Worm (Caenorhabditis elegans) whole organism, L4/young adult: ENCODE data around the gene C24A3.2.

Experiments
- W03F9.2 ChIP-seq: fragments of 150-350 bp; optimal IDR thresholded peaks from 2 replicates; lab custom pipeline; 2014; ENCODE audit warnings: missing biosample characterization, missing genetic modification characterization
- dao-5 ChIP-seq: sonication (generic microtip); optimal IDR thresholded peaks from 2 replicates; lab custom pipeline; 2016; ENCODE audit warnings: missing genotype, missing genetic modification characterization, moderate library complexity, missing compliant biosample characterization
- him-1 ChIP-seq: sonication (generic microtip); optimal IDR thresholded peaks from 2 replicates; lab custom pipeline; 2016; ENCODE audit warnings: missing genotype, missing genetic modification reagents, missing genetic modification characterization, missing compliant biosample characterization

Gene C24A3.2

DNA sequence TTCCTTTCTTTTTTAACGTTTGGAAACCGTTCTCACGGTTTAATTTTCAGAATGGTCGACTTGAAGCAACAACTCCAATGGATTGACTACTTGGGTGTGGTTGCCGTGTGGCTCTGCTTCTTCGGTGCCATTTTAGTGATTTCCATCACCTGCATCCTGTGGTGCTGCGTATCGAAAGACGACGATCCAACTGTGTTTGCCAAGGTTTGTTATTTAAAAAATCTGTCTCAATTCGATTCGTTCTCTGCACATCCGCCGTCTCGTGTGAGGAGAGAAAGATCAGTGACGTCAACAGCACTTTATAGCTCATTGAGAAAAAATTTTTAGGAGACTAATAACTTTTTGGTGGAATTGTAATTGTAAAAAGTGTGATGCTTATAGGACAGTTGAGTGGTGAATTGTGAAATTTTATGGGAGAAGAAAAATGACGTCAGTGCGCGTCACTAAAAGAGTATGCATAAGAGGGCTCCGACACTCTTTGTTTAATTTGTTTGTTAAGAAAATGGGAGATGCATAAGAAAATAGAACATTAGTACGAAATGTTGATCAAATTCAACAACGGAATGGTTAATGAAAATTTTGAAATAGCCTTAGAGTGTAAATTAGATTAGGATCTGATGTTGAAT is at the start of gene C24A3.2:
TSS of gene C24A3.2 (plus strand) at position 51 of the 626 bp plus-strand sequence.
- TF ChIP-seq W03F9.2 (tag; lab: Kevin White, UChicago): no peak
- no peak for TF ChIP-seq him-1 (tag; lab: Kevin White, UChicago)
- no peak for TF ChIP-seq dao-5

DNA sequence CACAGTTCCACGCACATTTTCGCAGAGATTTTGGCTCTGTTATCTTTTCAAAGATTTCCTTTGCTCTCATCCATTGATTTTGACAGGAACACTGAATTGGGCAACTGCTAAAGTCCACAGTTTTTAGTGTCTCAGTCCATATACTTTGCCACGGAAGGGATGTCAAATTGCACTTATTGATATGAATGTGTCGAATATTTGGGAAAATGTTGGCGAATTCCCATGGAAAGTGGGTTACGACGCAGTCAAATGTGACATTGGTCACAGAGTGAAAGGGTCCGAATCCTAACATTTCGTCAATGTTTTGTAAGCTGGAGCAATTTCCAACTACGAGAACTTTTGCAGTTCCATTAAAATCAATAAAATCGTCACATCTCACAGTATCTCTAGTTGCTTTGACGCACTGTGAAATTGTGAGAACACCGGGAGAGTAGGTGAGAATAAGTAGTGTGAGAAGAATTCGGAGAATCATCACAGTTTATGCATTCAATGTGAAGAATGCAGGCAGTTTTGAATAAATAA is 46.7 kb upstream of the C24A3.2 start, which contains the start of gene trk-1:
TSS of gene trk-1 (minus strand) at position 472 of the 522 bp plus-strand sequence.
- TF ChIP-seq dao-5 (no peak), him-1 (tag; lab: Kevin White, UChicago) (no peak), W03F9.2 (tag; lab: Kevin White, UChicago) (no peak)

DNA sequence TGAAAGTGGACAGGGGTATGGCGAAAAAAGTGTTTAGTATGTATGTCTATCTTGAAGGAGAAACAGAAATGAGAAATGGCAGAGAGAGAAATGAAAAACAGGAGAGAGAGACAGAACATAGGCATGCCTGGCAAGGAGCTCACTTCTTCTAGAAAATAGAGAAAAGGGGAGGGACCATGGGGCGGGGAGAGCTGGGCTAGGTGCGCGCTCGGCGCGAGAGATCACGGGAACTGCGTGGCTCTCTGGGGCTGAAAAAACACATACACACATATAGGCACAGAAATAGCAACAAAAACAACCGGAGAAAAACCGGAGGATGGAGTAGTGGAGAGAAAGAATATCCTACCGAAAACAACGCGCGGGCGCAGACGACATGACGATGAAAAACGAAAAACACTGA is 45.3 kb upstream of the C24A3.2 start:
- TF ChIP-seq dao-5: no peak
- TF ChIP-seq him-1 (tag; lab: Kevin White, UChicago): no peak
- no peak for TF ChIP-seq W03F9.2 (tag; lab: Kevin White, UChicago)

DNA sequence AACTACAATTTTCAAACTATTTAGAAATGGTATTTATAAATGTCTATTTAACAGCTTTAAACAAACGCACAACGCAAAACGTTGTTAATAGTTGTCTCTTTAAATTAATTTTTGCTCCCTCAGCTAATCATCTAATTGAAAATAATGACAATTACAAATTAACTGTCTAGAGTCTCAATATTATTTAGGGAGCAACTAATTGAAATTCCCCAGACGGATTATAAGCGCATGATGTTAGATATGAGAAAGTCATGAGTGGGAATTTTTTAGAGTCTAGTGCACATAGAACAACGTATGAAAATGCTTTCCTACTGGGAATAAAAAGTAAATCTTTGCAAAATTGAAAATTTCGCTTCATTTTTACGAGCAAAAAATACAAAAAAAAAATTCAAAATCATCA is 44.3 kb upstream of the C24A3.2 start:
- TF ChIP-seq dao-5 (no peak), W03F9.2 (tag; lab: Kevin White, UChicago) (no peak), him-1 (tag; lab: Kevin White, UChicago) (no peak)

DNA sequence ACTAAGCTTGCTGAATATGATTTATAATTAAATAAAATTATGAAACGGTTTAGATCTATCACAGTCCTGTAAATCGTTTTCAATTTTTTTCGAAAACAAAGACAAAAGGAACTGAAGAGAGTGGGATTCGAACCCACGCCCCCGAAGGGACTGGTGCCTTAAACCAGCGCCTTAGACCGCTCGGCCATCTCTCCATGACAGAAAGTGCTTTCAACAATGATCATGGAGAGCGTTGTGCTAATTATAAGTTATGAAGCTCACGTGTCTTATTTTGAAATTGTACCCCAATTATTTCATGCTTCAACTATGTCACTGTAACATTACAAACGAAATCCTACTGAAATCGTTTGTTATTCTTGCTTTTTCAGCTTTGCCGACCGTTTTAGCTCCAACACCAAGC is 41.5 kb upstream of the C24A3.2 start:
- TF ChIP-seq W03F9.2 (tag; lab: Kevin White, UChicago) (no peak), him-1 (tag; lab: Kevin White, UChicago) (no peak), dao-5 (no peak)

DNA sequence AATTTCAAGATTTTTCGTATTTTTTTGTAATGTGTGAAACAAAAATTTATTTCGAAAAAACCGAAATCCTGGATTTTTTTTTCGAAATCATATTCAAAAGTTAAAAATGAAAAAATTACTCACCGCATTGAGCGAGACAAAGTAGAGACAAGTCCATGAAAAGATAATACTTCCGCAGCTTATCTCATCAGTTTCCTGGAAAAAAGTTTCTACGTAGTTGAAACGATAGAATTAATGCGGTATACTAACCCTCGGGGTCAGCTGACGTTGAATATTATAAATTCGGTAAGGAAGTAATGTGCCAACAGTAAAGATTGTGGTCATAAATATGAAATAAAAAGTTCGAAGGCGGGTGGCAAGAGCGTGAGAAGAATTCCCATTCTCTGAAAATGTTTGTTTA is 39.3 kb upstream of the C24A3.2 start:
- TF ChIP-seq dao-5: no peak
- no peak for TF ChIP-seq him-1 (tag; lab: Kevin White, UChicago)
- no peak for TF ChIP-seq W03F9.2 (tag; lab: Kevin White, UChicago)

DNA sequence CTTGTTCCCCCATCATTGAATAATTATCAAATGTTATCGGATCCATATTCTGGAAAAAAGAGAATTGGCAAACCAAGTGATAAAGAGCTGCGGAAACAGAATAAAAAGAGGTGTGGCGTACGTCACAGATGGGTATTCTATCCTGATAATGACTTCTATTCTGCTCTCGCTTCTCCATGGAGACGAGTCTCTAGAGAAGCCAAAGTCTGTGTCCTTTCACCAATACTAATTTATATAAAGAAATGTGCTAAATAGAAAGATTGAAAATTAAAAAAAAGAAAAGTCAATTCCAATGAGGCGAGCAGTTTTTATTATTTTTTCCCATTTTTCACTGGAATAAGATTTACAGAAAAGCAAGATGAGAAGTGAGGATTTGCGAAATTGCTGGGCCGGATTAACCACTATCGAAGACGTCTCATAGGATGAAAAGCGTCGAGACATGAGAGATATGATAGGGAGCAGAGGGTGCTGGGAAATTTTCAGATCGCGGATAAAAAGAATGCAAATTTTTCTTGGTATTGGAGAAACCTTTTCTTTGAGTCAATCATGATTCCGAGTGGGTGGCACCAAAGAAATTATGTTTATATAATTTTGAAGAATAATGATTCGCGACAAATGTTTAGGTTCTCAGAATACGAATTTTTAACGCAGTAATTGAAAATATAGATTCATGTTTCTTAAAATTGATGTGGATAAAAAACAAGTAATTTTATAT is 36.0 kb upstream of the C24A3.2 start, which contains the start of gene aexr-3:
TSS of gene aexr-3 (minus strand) at position 51 of the 715 bp plus-strand sequence.
- TF ChIP-seq W03F9.2 (tag; lab: Kevin White, UChicago): no peak
- TF ChIP-seq dao-5: no peak
- TF ChIP-seq him-1 (tag; lab: Kevin White, UChicago): no peak

DNA sequence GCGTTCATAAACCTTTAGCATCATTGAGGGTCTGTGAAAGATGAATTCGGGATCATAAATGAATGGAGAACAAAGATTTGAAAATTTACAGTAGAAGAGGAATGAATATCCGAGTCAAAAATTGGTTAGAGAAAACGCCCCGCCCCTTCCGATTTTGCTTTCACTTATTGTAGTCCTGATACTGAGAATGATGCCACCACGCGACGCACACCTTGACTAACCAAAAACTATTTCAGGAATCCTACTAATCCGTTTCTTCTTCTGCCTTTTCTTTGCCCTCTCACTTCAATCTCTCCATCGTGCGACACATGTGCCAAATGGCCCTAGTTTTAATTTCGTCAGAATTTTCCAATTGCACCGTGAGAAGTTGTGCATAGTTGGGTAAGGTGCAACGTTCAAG is 33.8 kb upstream of the C24A3.2 start:
- TF ChIP-seq him-1 (tag; lab: Kevin White, UChicago): no peak

DNA sequence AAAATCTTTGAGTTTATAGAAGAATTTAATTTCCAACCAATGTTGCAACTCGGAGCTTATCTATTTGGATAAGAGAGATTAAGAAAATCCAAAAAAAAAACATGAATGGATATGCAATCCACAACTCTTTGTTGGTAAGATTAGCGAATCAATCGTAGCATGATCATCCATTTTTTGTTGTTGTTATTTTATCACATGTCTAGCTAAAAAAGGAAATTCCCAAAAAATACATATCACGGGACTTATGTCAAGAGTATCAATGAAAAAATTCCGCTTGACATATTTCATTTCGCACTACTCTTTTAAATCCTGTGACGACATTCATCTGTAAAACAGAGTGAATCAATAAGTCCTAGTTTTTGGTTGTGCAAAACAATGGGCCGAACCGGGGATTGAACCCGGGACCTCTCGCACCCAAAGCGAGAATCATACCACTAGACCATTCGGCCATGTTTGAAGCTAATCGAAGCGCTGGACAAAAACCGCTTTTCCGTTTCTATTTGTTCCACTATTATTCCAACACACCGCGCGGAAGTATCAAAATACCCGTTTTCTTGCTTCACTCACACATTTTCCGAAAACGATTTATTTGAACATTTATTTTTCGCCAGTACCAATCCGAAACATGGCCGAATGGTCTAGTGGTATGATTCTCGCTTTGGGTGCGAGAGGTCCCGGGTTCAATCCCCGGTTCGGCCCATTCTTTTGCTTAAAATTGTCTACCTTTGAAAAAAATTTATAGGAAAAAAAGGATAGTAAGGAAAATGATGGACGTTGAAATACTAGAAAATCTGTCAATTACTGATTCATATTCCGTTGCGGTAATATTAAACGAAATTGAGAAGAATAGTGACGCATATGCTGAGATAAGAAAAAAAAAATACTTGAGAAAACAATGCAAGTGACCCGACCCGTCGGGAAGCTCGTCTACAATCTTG is 27.9 kb upstream of the C24A3.2 start:
- no peak for TF ChIP-seq him-1 (tag; lab: Kevin White, UChicago)
- no peak for TF ChIP-seq W03F9.2 (tag; lab: Kevin White, UChicago)
- no peak for TF ChIP-seq dao-5

DNA sequence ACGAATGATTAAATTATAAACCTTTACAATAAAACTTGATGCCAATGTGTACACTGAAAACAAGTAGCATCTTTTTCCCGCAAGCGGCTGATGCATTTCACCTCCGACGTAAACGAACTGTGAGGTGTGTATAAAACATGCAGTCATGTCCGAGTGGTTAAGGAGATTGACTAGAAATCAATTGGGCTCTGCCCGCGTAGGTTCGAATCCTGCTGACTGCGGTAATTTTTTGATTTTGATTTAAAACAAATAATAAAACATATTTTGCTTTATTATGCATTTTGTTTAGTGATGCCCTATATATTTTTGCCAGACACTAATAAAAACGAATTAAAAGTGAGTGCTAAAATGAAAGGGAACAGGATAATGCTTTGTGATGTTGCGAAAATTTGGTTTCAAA is 25.8 kb upstream of the C24A3.2 start:
- TF ChIP-seq him-1 (tag; lab: Kevin White, UChicago) (peak; percentile 19), W03F9.2 (tag; lab: Kevin White, UChicago) (peak; percentile 48), dao-5 (no peak)

DNA sequence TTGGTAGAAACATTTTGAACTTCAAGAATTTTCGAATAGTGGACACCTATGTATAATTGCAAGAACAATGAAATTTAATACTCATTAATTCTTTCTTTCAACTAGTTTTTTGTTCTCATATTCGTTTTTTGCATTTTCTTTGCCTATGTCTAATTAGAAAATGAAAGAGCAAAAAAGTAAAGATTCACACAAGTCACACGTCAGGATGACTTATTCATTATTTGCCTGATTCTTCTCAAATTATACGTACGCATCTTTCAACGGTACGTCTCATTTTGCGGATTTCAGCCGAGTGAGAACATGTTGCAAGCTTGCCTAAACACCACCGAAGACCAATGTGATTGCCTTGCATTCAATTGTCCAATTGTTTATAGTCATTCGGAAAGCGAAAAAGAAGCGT is 16.6 kb upstream of the C24A3.2 start, which contains the start of gene nmur-1:
TSS of gene nmur-1 (plus strand) at position 301 of the 400 bp plus-strand sequence.
- TF ChIP-seq him-1 (tag; lab: Kevin White, UChicago) (no peak), dao-5 (no peak), W03F9.2 (tag; lab: Kevin White, UChicago) (no peak)

DNA sequence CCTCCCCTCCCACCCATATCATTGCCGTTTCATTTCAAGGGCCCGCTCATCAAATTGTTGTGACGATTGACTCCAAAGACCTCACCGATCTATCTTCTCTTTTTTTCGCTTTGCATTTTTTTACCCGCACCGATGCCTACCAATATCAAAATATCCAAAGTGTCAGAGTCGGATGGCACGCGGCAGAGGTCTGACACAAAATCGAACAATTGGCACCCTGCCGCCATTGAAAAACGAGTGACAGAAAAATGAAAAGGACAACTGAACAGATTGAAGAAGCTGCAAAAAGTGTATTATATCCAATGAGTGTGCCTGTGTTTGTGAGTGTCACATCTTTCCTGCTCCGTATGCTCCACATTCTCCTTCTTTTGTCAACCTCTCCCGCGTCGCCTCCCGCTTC is 10.8 kb upstream of the C24A3.2 start:
- TF ChIP-seq him-1 (tag; lab: Kevin White, UChicago) (no peak), dao-5 (no peak), W03F9.2 (tag; lab: Kevin White, UChicago) (no peak)

DNA sequence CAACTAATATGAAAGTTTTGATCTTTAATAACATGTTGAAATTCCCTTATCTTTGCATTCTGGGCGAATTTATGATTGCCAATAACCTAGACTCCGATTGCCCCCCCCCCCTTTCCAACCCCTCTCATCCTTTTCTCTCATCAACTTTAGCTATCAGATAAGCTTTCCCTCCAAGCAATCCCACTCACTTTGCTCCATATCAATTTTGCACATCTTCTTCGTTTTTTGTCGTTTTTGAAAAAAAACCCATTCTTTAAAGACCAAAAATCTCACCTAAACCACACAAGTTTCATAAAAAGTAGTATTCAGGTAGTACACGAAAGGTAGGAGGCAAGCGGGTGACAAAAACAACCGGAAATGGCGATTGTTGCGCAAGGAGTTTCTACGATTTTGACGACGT is 9.5 kb upstream of the C24A3.2 start, which contains the start of gene twk-18:
TSS of gene twk-18 (plus strand) at position 301 of the 400 bp plus-strand sequence.
- TF ChIP-seq him-1 (tag; lab: Kevin White, UChicago) (no peak), dao-5 (no peak), W03F9.2 (tag; lab: Kevin White, UChicago) (no peak)
